Worm (Caenorhabditis elegans) whole organism, early embryonic: Measurements from ENCODE around the gene K08D8.5.

ENCODE experiments used
- B0310.2 ChIP-seq: sonication (generic microtip); optimal IDR thresholded peaks from 2 replicates; lab custom pipeline; 2016; ENCODE audit warnings: mild to moderate bottlenecking, missing genetic modification characterization, missing compliant biosample characterization
- F13C5.2 ChIP-seq: sonication (generic microtip); optimal IDR thresholded peaks from 2 replicates; lab custom pipeline; 2017; ENCODE audit warnings: mild to moderate bottlenecking, missing genetic modification characterization, inconsistent platforms, missing compliant biosample characterization
- aly-1 ChIP-seq: sonication (generic microtip); optimal IDR thresholded peaks from 2 replicates; lab custom pipeline; 2016; ENCODE audit warnings: missing genetic modification characterization, missing compliant biosample characterization
- ama-1 ChIP-seq: fragments of 150-350 bp; optimal IDR thresholded peaks from 2 replicates; lab custom pipeline; 2014
- ceh-13 ChIP-seq: fragments of 200-800 bp; sonication (Bioruptor generic); optimal IDR thresholded peaks from 2 replicates; lab custom pipeline; 2018; ENCODE audit warnings: mild to moderate bottlenecking, missing genetic modification characterization, missing compliant biosample characterization
- ceh-36 ChIP-seq: sonication (generic microtip); optimal IDR thresholded peaks from 2 replicates; lab custom pipeline; 2016; ENCODE audit warnings: missing genetic modification characterization, inconsistent platforms, missing compliant biosample characterization
- ets-7 ChIP-seq: sonication (generic microtip); optimal IDR thresholded peaks from 2 replicates; lab custom pipeline; 2016; ENCODE audit warnings: missing genotype, missing genetic modification characterization, missing compliant biosample characterization
- flt-1 ChIP-seq: fragments of 200-800 bp; sonication (Bioruptor generic); IDR thresholded peaks from 2 replicates; pipeline ENCODE4 v1.3.6; 2022; ENCODE audit warnings: missing genetic modification characterization, missing compliant biosample characterization
- hmbx-1 ChIP-seq: sonication (generic microtip); optimal IDR thresholded peaks from 2 replicates; lab custom pipeline; 2016; ENCODE audit warnings: mild to moderate bottlenecking, missing genetic modification characterization, missing compliant biosample characterization
- hmg-4 ChIP-seq: fragments of 200-800 bp; sonication (Bioruptor generic); optimal IDR thresholded peaks from 2 replicates; lab custom pipeline; 2018; ENCODE audit warnings: mild to moderate bottlenecking, missing genetic modification characterization, missing compliant biosample characterization
- hnd-1 ChIP-seq: sonication (generic microtip); optimal IDR thresholded peaks from 2 replicates; lab custom pipeline; 2016; ENCODE audit warnings: missing genetic modification characterization, missing compliant biosample characterization
- pes-1 ChIP-seq: fragments of 200-800 bp; sonication (Bioruptor generic); IDR thresholded peaks from 2 replicates; pipeline ENCODE4 v1.3.6; 2022; ENCODE audit warnings: missing genetic modification reagents, missing genetic modification characterization, missing compliant biosample characterization
- scrt-1 ChIP-seq: fragments of 200-800 bp; sonication (Bioruptor generic); IDR thresholded peaks from 2 replicates; pipeline ENCODE4 v1.3.6; 2022; ENCODE audit warnings: missing genetic modification characterization, missing compliant biosample characterization
- sea-1 ChIP-seq: fragments of 200-800 bp; sonication (Bioruptor generic); conservative IDR thresholded peaks from 2 replicates; pipeline ENCODE4 v1.3.6; 2022; ENCODE audit warnings: missing genetic modification characterization, missing compliant biosample characterization
- tbx-11 ChIP-seq: fragments of 200-800 bp; sonication (Bioruptor generic); IDR thresholded peaks from 2 replicates; pipeline ENCODE4 v1.3.6; 2022; ENCODE audit warnings: missing genetic modification characterization, missing compliant biosample characterization
- tbx-37 ChIP-seq: fragments of 200-800 bp; sonication (Bioruptor generic); conservative IDR thresholded peaks from 2 replicates; pipeline ENCODE4 v1.3.6; 2022; ENCODE audit warnings: missing genetic modification reagents, missing genetic modification characterization, missing compliant biosample characterization
- tra-4 ChIP-seq: sonication (generic microtip); optimal IDR thresholded peaks from 2 replicates; lab custom pipeline; 2017; ENCODE audit warnings: missing genetic modification characterization, missing compliant biosample characterization

The K08D8.5 gene

ce11 chrIV:12911990-12912389 lies at the start of gene K08D8.5:
Gene K08D8.5, minus strand, starts transcription at chrIV:12912129.
- no peak for TF ChIP-seq hnd-1 (tag; lab: Kevin White, UChicago)

ce11 chrIV:12960136-12960535 lies 48.2 kb upstream of the K08D8.5 start, which contains the start of gene F55G11.7:
Gene F55G11.7, plus strand, starts transcription at chrIV:12960436.
- TF ChIP-seq scrt-1 (GFP tag; lab: Robert Waterston, UW) = no peak
- no peak for TF ChIP-seq ceh-36 (tag; lab: Kevin White, UChicago)
- TF ChIP-seq flt-1 = no peak
- no peak for TF ChIP-seq tbx-37 (GFP tag; lab: Robert Waterston, UW)
- TF ChIP-seq ama-1 (lab: Kevin White, UChicago) = no peak
- TF ChIP-seq B0310.2 (tag; lab: Kevin White, UChicago) = no peak
- TF ChIP-seq ceh-13 (GFP tag; lab: Kevin White, UChicago) = no peak
- TF ChIP-seq aly-1 (tag; lab: Kevin White, UChicago) = no peak
- no peak for TF ChIP-seq ets-7 (tag; lab: Kevin White, UChicago)
- no peak for TF ChIP-seq pes-1 (GFP tag; lab: Robert Waterston, UW)
- TF ChIP-seq hmg-4 = no peak
- TF ChIP-seq hmbx-1 (tag; lab: Kevin White, UChicago) = no peak
- TF ChIP-seq tbx-11 (GFP tag; lab: Robert Waterston, UW) = no peak
- no peak for TF ChIP-seq tra-4 (tag; lab: Kevin White, UChicago)
- no peak for TF ChIP-seq hnd-1 (tag; lab: Kevin White, UChicago)
- no peak for TF ChIP-seq sea-1
- no peak for TF ChIP-seq F13C5.2 (tag; lab: Kevin White, UChicago)

ce11 chrIV:12957730-12958129 lies 45.8 kb upstream of the K08D8.5 start, which contains the start of gene F55G11.6:
Gene F55G11.6, plus strand, starts transcription at chrIV:12958030.
- no peak for TF ChIP-seq ceh-13 (GFP tag; lab: Kevin White, UChicago)
- TF ChIP-seq ets-7 (tag; lab: Kevin White, UChicago) = no peak
- no peak for TF ChIP-seq sea-1
- no peak for TF ChIP-seq F13C5.2 (tag; lab: Kevin White, UChicago)
- no peak for TF ChIP-seq ceh-36 (tag; lab: Kevin White, UChicago)
- TF ChIP-seq tbx-37 (GFP tag; lab: Robert Waterston, UW) = no peak
- TF ChIP-seq scrt-1 (GFP tag; lab: Robert Waterston, UW) = no peak
- no peak for TF ChIP-seq hmg-4
- no peak for TF ChIP-seq aly-1 (tag; lab: Kevin White, UChicago)
- no peak for TF ChIP-seq flt-1
- TF ChIP-seq tbx-11 (GFP tag; lab: Robert Waterston, UW) = no peak
- TF ChIP-seq hnd-1 (tag; lab: Kevin White, UChicago) = no peak
- TF ChIP-seq B0310.2 (tag; lab: Kevin White, UChicago) = no peak
- no peak for TF ChIP-seq tra-4 (tag; lab: Kevin White, UChicago)
- TF ChIP-seq pes-1 (GFP tag; lab: Robert Waterston, UW) = no peak
- no peak for TF ChIP-seq hmbx-1 (tag; lab: Kevin White, UChicago)
- TF ChIP-seq ama-1 (lab: Kevin White, UChicago) = no peak

ce11 chrIV:12948470-12948869 lies 36.5 kb upstream of the K08D8.5 start, which contains the start of gene F55G11.10:
Gene F55G11.10, plus strand, starts transcription at chrIV:12948770.
- no peak for TF ChIP-seq tra-4 (tag; lab: Kevin White, UChicago)
- no peak for TF ChIP-seq aly-1 (tag; lab: Kevin White, UChicago)
- no peak for TF ChIP-seq ceh-36 (tag; lab: Kevin White, UChicago)
- no peak for TF ChIP-seq flt-1
- no peak for TF ChIP-seq ets-7 (tag; lab: Kevin White, UChicago)
- no peak for TF ChIP-seq tbx-11 (GFP tag; lab: Robert Waterston, UW)
- no peak for TF ChIP-seq sea-1
- no peak for TF ChIP-seq ceh-13 (GFP tag; lab: Kevin White, UChicago)

- TF ChIP-seq flt-1 = no peak
- TF ChIP-seq hmg-4 = no peak
- no peak for TF ChIP-seq ets-7 (tag; lab: Kevin White, UChicago)
- TF ChIP-seq ceh-36 (tag; lab: Kevin White, UChicago) = no peak
- TF ChIP-seq sea-1 = no peak
- TF ChIP-seq scrt-1 (GFP tag; lab: Robert Waterston, UW) = no peak
- TF ChIP-seq tra-4 (tag; lab: Kevin White, UChicago) = no peak
- no peak for TF ChIP-seq B0310.2 (tag; lab: Kevin White, UChicago)
- TF ChIP-seq pes-1 (GFP tag; lab: Robert Waterston, UW) = no peak
- no peak for TF ChIP-seq hnd-1 (tag; lab: Kevin White, UChicago)
- TF ChIP-seq F13C5.2 (tag; lab: Kevin White, UChicago) = no peak
- TF ChIP-seq ama-1 (lab: Kevin White, UChicago) = no peak
Measured at ce11 chrIV:12946488-12946887, 34.6 kb upstream of the K08D8.5 start, which contains the start of gene F55G11.1. Gene F55G11.1, minus strand, starts transcription at chrIV:12946588.

ce11 chrIV:12942633-12943032 lies 30.7 kb upstream of the K08D8.5 start, which contains the start of gene dct-19:
Gene dct-19, plus strand, starts transcription at chrIV:12942933.
- TF ChIP-seq tbx-37 (GFP tag; lab: Robert Waterston, UW) (no peak), hmg-4 (no peak), scrt-1 (GFP tag; lab: Robert Waterston, UW) (no peak), pes-1 (GFP tag; lab: Robert Waterston, UW) (no peak), flt-1 (no peak)

- TF ChIP-seq ceh-36 (tag; lab: Kevin White, UChicago) = no peak
- TF ChIP-seq hmbx-1 (tag; lab: Kevin White, UChicago) = no peak
- no peak for TF ChIP-seq B0310.2 (tag; lab: Kevin White, UChicago)
- no peak for TF ChIP-seq ama-1 (lab: Kevin White, UChicago)
- TF ChIP-seq hmg-4 = no peak
- no peak for TF ChIP-seq sea-1
- no peak for TF ChIP-seq ets-7 (tag; lab: Kevin White, UChicago)
- no peak for TF ChIP-seq flt-1
- TF ChIP-seq F13C5.2 (tag; lab: Kevin White, UChicago) = no peak
- TF ChIP-seq scrt-1 (GFP tag; lab: Robert Waterston, UW) = no peak
- TF ChIP-seq hnd-1 (tag; lab: Kevin White, UChicago) = no peak
- TF ChIP-seq pes-1 (GFP tag; lab: Robert Waterston, UW) = no peak
- TF ChIP-seq tbx-11 (GFP tag; lab: Robert Waterston, UW) = no peak
- no peak for TF ChIP-seq tbx-37 (GFP tag; lab: Robert Waterston, UW)
- no peak for TF ChIP-seq ceh-13 (GFP tag; lab: Kevin White, UChicago)
- no peak for TF ChIP-seq aly-1 (tag; lab: Kevin White, UChicago)
Measured at ce11 chrIV:12941254-12941653, 29.3 kb upstream of the K08D8.5 start, which contains the start of gene dod-24. Gene dod-24, minus strand, starts transcription at chrIV:12941354.
